Worm (Caenorhabditis elegans): Measurements from ENCODE around the gene anmt-3.

DNA sequence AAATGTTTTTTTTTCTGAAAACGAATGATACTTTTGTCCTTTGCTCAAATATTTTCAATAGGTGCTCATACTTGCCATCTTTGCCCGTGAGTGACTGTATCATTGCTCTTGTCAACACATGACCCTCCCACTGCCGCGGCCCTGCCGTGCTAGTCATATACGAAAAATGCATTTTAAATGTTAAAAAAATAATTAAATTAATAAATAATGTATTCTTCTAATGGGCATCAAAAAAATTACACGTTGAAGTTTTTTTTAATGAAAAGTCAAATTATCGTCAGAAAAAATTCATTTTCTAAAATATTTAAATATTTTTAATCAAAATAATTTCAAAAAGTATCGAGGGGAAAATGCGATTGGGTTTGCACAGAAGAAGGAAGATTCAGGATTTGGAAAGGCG lies 35.6 kb downstream of the anmt-3 start, which contains the start of gene C50H2.7:
- no peak for TF ChIP-seq elt-3 (tag; optimal IDR thresholded peaks at IDR 0.05)
- no peak for TF ChIP-seq blmp-1 (tag; optimal IDR thresholded peaks at IDR 0.05)
- TF ChIP-seq nhr-28 (tag; optimal IDR thresholded peaks at IDR 0.05), result no peak
- no peak for TF ChIP-seq mep-1 (tag; optimal IDR thresholded peaks at IDR 0.05)
- no peak for TF ChIP-seq M03D4.4 (tag; optimal IDR thresholded peaks at IDR 0.05)
